Fruit fly (Drosophila melanogaster): ENCODE data around the gene Col4a1.

DNA sequence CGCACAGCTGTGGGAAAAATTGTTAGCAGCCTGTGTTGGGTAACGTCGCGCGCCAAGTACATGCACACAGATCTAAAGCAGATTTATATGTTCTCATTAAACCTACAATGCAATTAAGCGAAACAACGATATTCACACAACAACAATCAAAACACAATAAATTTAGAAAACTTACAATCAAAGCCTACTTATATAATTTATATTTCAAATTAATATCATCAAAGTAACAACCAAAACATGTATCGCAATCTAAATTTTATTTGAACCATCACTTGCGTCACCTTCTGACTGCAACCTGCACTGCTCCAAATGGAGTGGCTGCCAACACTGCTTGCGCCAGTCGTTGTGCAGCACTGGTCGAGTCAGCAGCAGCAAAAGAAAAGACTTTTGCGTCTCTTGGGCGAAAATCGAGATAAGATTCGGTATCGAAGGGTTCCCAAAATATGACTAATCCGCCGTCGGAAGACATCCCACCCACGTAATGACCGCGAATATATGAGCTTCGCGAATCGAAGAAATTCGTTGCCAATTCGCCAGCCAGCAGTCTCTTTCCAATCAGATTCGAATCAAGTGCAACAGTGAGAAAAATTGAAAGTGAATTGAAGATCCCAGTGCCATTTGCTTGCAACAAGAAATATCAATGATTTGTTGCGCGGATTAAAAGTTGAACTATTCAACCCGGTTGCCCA, 48.0 kb upstream of the Col4a1 start, which contains the start of the genes CG8892 and CG34126:
- no peak for TF ChIP-seq h (optimal IDR thresholded peaks at IDR 0.05)
- no peak for TF ChIP-seq ttk (optimal IDR thresholded peaks at IDR 0.05)
- TF ChIP-seq Sin3A (optimal IDR thresholded peaks at IDR 0.05): no peak
- no peak for TF ChIP-seq psq (optimal IDR thresholded peaks at IDR 0.05)
- no peak for TF ChIP-seq insv (optimal IDR thresholded peaks at IDR 0.05)

Data from Kc167 (cell line).